Worm (Caenorhabditis elegans) whole organism, L4/young adult: Measurements from ENCODE around the gene nmad-1.

Experiments
- W03F9.2 ChIP-seq: fragments of 150-350 bp; optimal IDR thresholded peaks from 2 replicates; lab custom pipeline; 2014; ENCODE audit warnings: missing biosample characterization, missing genetic modification characterization
- dao-5 ChIP-seq: sonication (generic microtip); optimal IDR thresholded peaks from 2 replicates; lab custom pipeline; 2016; ENCODE audit warnings: missing genotype, missing genetic modification characterization, moderate library complexity, missing compliant biosample characterization

ce11 chrIII:5505474-5506022, 49.2 kb downstream of the nmad-1 start:
- TF ChIP-seq dao-5 (tag; lab: Kevin White, UChicago) (no peak), W03F9.2 (tag; lab: Kevin White, UChicago) (no peak)
